Worm (Caenorhabditis elegans) whole organism, young adult: ENCODE results near the gene tebp-2.

Experiments
- B0261.1 ChIP-seq: sonication (generic microtip); optimal IDR thresholded peaks from 2 replicates; lab custom pipeline; 2016; ENCODE audit warnings: mild to moderate bottlenecking, missing genetic modification characterization, moderate library complexity, missing compliant biosample characterization
- Y53F4B.3 ChIP-seq: fragments of 200-800 bp; sonication (Bioruptor generic); IDR thresholded peaks from 2 replicates; pipeline ENCODE4 v1.3.6; 2022; ENCODE audit warnings: missing genetic modification reagents, missing genetic modification characterization, missing compliant biosample characterization
- attf-3 ChIP-seq: fragments of 200-800 bp; sonication (Bioruptor generic); conservative IDR thresholded peaks from 2 replicates; pipeline ENCODE4 v1.3.6; 2022; ENCODE audit warnings: missing genetic modification reagents, missing genetic modification characterization, missing compliant biosample characterization
- cebp-1 ChIP-seq, 2 experiments: fragments of 200-800 bp in 1 of 2; sonication (Bioruptor generic) in 1 of 2; sonication (generic microtip) in 1 of 2; IDR thresholded peaks in 1 of 2; optimal IDR thresholded peaks in 1 of 2; 2 replicates each; pipeline versions ENCODE4 v1.3.6 to Lab custom; 2017 to 2022; ENCODE audit warnings: missing compliant biosample characterization in 2 of 2, missing genetic modification characterization in 2 of 2, mild to moderate bottlenecking in 1 of 2, missing genetic modification reagents in 1 of 2, moderate library complexity in 1 of 2
- hmg-1.2 ChIP-seq: fragments of 200-800 bp; sonication (Bioruptor generic); IDR thresholded peaks from 2 replicates; pipeline ENCODE4 v1.3.6; 2022; ENCODE audit warnings: missing genetic modification reagents, missing genetic modification characterization, missing compliant biosample characterization
- lsl-1 ChIP-seq: fragments of 200-800 bp; sonication (Bioruptor generic); optimal IDR thresholded peaks from 2 replicates; lab custom pipeline; 2018; ENCODE audit warnings: mild to moderate bottlenecking, missing genetic modification characterization, moderate library complexity, missing compliant biosample characterization
- nhr-80 ChIP-seq: sonication (generic microtip); optimal IDR thresholded peaks from 2 replicates; lab custom pipeline; 2016; ENCODE audit warnings: missing genetic modification characterization, missing compliant biosample characterization
- snpc-1.3 ChIP-seq: sonication (generic microtip); optimal IDR thresholded peaks from 2 replicates; lab custom pipeline; 2017; ENCODE audit warnings: missing genetic modification characterization, mild to moderate bottlenecking, missing compliant biosample characterization, antibody characterized with exemption, moderate library complexity, missing genotype, missing genetic modification reagents; ENCODE audit not compliant: insufficient read depth
- snpc-3.4 ChIP-seq: sonication (generic microtip); optimal IDR thresholded peaks from 2 replicates; lab custom pipeline; 2017; ENCODE audit warnings: missing genetic modification characterization, mild to moderate bottlenecking, missing compliant biosample characterization, antibody characterized with exemption, moderate library complexity, missing genotype, missing genetic modification reagents
- ztf-25 ChIP-seq: fragments of 200-800 bp; sonication (Bioruptor generic); IDR thresholded peaks from 2 replicates; pipeline ENCODE4 v1.3.6; 2022; ENCODE audit warnings: missing genetic modification reagents, missing genetic modification characterization, missing compliant biosample characterization
- ztf-26 ChIP-seq: sonication (generic microtip); optimal IDR thresholded peaks from 2 replicates; lab custom pipeline; 2017; ENCODE audit warnings: missing genetic modification characterization, missing compliant biosample characterization

DNA sequence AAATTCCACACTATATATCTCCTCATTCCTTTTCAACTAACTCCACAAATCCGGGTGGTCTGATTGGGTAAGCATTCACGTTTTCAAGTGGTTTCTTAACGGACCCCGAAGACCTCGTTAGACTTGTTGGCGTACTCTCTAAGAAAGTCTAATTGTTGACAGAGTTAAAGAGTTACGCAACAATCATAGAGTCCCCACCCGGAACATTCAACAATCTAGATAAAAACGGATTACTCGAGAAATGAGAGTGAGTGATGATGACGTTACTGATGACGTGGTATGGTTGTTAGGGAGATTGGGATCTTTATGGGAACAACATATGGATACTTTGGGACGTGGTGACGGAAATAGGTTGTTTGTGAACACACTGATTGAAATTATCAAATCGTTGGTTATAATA is 38.8 kb upstream of the tebp-2 start:
- TF ChIP-seq Y53F4B.3 (GFP tag; lab: Robert Waterston, UW) (no peak), cebp-1 (GFP tag; IDR thresholded peaks at IDR 0.05; lab: Robert Waterston, UW) (no peak), cebp-1 (tag; optimal IDR thresholded peaks at IDR 0.05; lab: Kevin White, UChicago) (no peak), hmg-1.2 (GFP tag; lab: Robert Waterston, UW) (no peak), attf-3 (no peak), snpc-3.4 (tag; lab: Kevin White, UChicago) (no peak), snpc-1.3 (no peak), B0261.1 (tag; lab: Kevin White, UChicago) (no peak), ztf-25 (no peak), lsl-1 (no peak), ztf-26 (no peak), nhr-80 (tag; lab: Kevin White, UChicago) (no peak)
